Worm (Caenorhabditis elegans): ENCODE measurements around the gene col-71.

col-71 gene

ce11 chrII:3527460-3527859, 25.1 kb upstream of the col-71 start:
- TF ChIP-seq ceh-36 (tag; optimal IDR thresholded peaks at IDR 0.05): no peak
- TF ChIP-seq ama-1 (optimal IDR thresholded peaks at IDR 0.05): no peak
- TF ChIP-seq ets-7 (tag; optimal IDR thresholded peaks at IDR 0.05): no peak
- no peak for TF ChIP-seq ceh-13 (GFP tag; optimal IDR thresholded peaks at IDR 0.05)
- TF ChIP-seq aly-1 (tag; optimal IDR thresholded peaks at IDR 0.05): no peak
- TF ChIP-seq tbx-11 (GFP tag; IDR thresholded peaks at IDR 0.05): no peak
- no peak for TF ChIP-seq sea-1 (GFP tag; conservative IDR thresholded peaks at IDR 0.05)
- TF ChIP-seq hmg-4 (GFP tag; optimal IDR thresholded peaks at IDR 0.05): no peak
- TF ChIP-seq tbx-37 (GFP tag; conservative IDR thresholded peaks at IDR 0.05): no peak
- TF ChIP-seq hnd-1 (tag; optimal IDR thresholded peaks at IDR 0.05): no peak
- no peak for TF ChIP-seq scrt-1 (GFP tag; IDR thresholded peaks at IDR 0.05)
- TF ChIP-seq F13C5.2 (tag; optimal IDR thresholded peaks at IDR 0.05): no peak

- TF ChIP-seq ama-1 (optimal IDR thresholded peaks at IDR 0.05) (no peak), ets-7 (tag; optimal IDR thresholded peaks at IDR 0.05) (no peak), aly-1 (tag; optimal IDR thresholded peaks at IDR 0.05) (no peak), tra-4 (tag; optimal IDR thresholded peaks at IDR 0.05) (no peak), ceh-36 (tag; optimal IDR thresholded peaks at IDR 0.05) (no peak), tbx-37 (GFP tag; conservative IDR thresholded peaks at IDR 0.05) (no peak), B0310.2 (tag; optimal IDR thresholded peaks at IDR 0.05) (no peak), pes-1 (GFP tag; IDR thresholded peaks at IDR 0.05) (no peak), ceh-13 (GFP tag; optimal IDR thresholded peaks at IDR 0.05) (no peak), scrt-1 (GFP tag; IDR thresholded peaks at IDR 0.05) (no peak), tbx-11 (GFP tag; IDR thresholded peaks at IDR 0.05) (no peak), F13C5.2 (tag; optimal IDR thresholded peaks at IDR 0.05) (no peak), hnd-1 (tag; optimal IDR thresholded peaks at IDR 0.05) (no peak), hmbx-1 (tag; optimal IDR thresholded peaks at IDR 0.05) (no peak), hmg-4 (GFP tag; optimal IDR thresholded peaks at IDR 0.05) (no peak), sea-1 (GFP tag; conservative IDR thresholded peaks at IDR 0.05) (no peak), flt-1 (GFP tag; IDR thresholded peaks at IDR 0.05) (no peak)
Observed at ce11 chrII:3524097-3524496, 21.7 kb upstream of the col-71 start, which contains the start of gene col-72. Gene col-72 (minus strand): TSS chrII:3524197.

ce11 chrII:3520988-3521850, 18.8 kb upstream of the col-71 start, which contains the start of gene W09G10.9:
Gene W09G10.9 (plus strand): TSS chrII:3521800.
- TF ChIP-seq ama-1 (optimal IDR thresholded peaks at IDR 0.05): no peak
- TF ChIP-seq F13C5.2 (tag; optimal IDR thresholded peaks at IDR 0.05): peak; percentile 59
- peak; percentile 28 for TF ChIP-seq B0310.2 (tag; optimal IDR thresholded peaks at IDR 0.05)
- TF ChIP-seq hmbx-1 (tag; optimal IDR thresholded peaks at IDR 0.05): peak; percentile 57
- TF ChIP-seq flt-1 (GFP tag; IDR thresholded peaks at IDR 0.05): peak; percentile 91
- TF ChIP-seq ets-7 (tag; optimal IDR thresholded peaks at IDR 0.05): peak; percentile 58
- TF ChIP-seq tbx-37 (GFP tag; conservative IDR thresholded peaks at IDR 0.05): peak; percentile 93
- peak; percentile 83 for TF ChIP-seq ceh-36 (tag; optimal IDR thresholded peaks at IDR 0.05)
- peak; percentile 92 for TF ChIP-seq tbx-11 (GFP tag; IDR thresholded peaks at IDR 0.05)
- TF ChIP-seq hmg-4 (GFP tag; optimal IDR thresholded peaks at IDR 0.05): peak; percentile 82
- peak; percentile 72 for TF ChIP-seq hnd-1 (tag; optimal IDR thresholded peaks at IDR 0.05)
- TF ChIP-seq tra-4 (tag; optimal IDR thresholded peaks at IDR 0.05): peak; percentile 30
- peak; percentile 70 for TF ChIP-seq ceh-13 (GFP tag; optimal IDR thresholded peaks at IDR 0.05)
- peak; percentile 91 for TF ChIP-seq sea-1 (GFP tag; conservative IDR thresholded peaks at IDR 0.05)
- peak; percentile 95 for TF ChIP-seq pes-1 (GFP tag; IDR thresholded peaks at IDR 0.05)
- TF ChIP-seq aly-1 (tag; optimal IDR thresholded peaks at IDR 0.05): peak; percentile 75
- TF ChIP-seq scrt-1 (GFP tag; IDR thresholded peaks at IDR 0.05): peak; percentile 96

DNA sequence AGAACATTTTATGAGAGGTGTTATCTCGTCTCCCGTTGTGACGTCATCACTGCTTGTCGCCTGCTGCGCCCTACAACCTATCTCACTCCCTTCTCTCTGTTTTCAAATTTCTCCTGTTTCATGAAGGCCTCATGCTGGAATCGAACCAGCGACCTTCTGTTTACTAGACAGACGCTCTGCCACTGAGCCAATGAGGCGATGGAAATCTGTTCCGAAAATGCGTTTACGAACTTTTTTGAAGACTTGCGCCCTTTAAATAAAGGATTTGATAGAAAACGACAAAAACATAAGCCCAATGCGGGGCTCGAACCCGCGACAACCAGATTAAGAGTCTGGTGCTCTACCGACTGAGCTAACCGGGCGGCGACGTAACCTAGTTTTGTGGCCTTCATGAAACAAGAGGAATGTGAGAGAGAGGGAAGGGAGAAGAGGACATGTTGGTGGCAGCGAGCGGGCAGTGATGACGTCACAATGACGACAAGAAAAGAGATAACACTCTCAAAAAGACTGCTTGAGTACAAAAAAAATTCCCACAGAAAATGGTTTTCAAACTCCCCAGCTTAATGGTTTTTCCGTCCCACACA, 16.7 kb upstream of the col-71 start, which contains the start of gene clec-126:
TSS of gene clec-126 (plus strand) at position 534 of the 584 bp plus-strand sequence.
- TF ChIP-seq tbx-37 (GFP tag; conservative IDR thresholded peaks at IDR 0.05): peak; percentile 85
- peak; percentile 78; the same call in 1 of the 2 replicates for TF ChIP-seq tbx-11 (GFP tag; IDR thresholded peaks at IDR 0.05)
- peak; percentile 76 for TF ChIP-seq ets-7 (tag; optimal IDR thresholded peaks at IDR 0.05)
- TF ChIP-seq sea-1 (GFP tag; conservative IDR thresholded peaks at IDR 0.05): peak; percentile 86
- peak; percentile 89 for TF ChIP-seq scrt-1 (GFP tag; IDR thresholded peaks at IDR 0.05)
- TF ChIP-seq ama-1 (optimal IDR thresholded peaks at IDR 0.05): no peak
- TF ChIP-seq tra-4 (tag; optimal IDR thresholded peaks at IDR 0.05): peak; percentile 70
- peak; percentile 93 for TF ChIP-seq hmg-4 (GFP tag; optimal IDR thresholded peaks at IDR 0.05)
- TF ChIP-seq B0310.2 (tag; optimal IDR thresholded peaks at IDR 0.05): peak; percentile 74
- peak; percentile 81 for TF ChIP-seq F13C5.2 (tag; optimal IDR thresholded peaks at IDR 0.05)
- peak; percentile 77 for TF ChIP-seq ceh-13 (GFP tag; optimal IDR thresholded peaks at IDR 0.05)
- peak; percentile 62 for TF ChIP-seq hnd-1 (tag; optimal IDR thresholded peaks at IDR 0.05)
- TF ChIP-seq ceh-36 (tag; optimal IDR thresholded peaks at IDR 0.05): peak; percentile 94
- peak; percentile 52 for TF ChIP-seq hmbx-1 (tag; optimal IDR thresholded peaks at IDR 0.05)
- peak; percentile 84 for TF ChIP-seq aly-1 (tag; optimal IDR thresholded peaks at IDR 0.05)
- TF ChIP-seq pes-1 (GFP tag; IDR thresholded peaks at IDR 0.05): peak; percentile 90
- peak; percentile 87 for TF ChIP-seq flt-1 (GFP tag; IDR thresholded peaks at IDR 0.05)

DNA sequence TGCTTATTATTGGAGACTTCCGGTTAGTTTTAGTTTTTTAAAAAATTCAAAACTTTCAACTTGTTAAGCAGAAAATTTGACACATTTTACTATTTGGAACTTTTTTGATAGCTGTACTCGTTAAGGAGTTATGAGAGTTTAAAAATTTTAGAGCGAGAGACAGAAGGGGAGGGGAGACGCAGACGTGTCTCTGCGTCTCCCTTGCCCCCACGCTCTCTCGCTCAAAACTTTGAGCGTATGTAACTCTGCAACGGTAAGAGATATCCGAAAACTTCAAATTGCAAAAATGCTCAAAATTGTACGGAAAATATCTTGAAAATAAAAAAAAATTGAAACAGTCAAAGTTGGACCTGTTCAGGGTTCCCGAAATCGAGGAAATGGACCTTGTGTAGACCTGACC, 13.8 kb upstream of the col-71 start:
- TF ChIP-seq B0310.2 (tag; optimal IDR thresholded peaks at IDR 0.05): no peak

DNA sequence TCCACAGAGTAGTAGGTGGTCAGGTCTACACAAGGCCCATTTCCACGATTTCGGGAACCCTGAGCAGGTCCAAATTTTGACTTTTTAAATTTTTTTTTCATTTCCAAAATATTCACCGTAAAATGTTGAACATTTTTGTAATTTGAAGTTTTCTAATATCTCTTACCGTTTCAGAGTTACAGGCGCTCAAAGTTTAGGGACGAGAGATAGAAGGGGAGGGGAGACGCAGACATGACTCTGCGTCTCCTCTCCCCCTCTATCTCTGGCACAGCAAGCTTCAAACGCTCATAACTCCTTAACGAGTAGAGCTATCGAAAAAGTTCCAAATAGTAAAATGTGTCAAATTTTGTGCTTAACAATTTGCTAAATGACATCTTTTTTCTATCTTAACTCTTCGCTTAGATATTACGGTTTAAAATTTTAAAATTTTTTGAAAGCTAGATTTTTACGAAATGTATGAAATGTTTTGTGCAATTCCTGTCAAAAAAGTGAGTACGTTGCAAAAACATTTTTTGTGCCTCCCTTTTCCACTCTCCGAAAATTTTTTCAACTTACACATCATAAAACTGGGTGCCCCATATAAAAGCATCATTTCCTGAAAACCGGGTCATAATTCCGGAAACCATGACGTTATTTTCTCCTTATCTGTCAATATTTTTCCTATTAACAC, 13.1 kb upstream of the col-71 start, which contains the start of the genes Y49F6B.14 and clec-125:
TSS of gene Y49F6B.14 (minus strand) at position 101 of the 670 bp plus-strand sequence.
TSS of gene clec-125 (plus strand) at position 620 of the 670 bp plus-strand sequence.
- TF ChIP-seq aly-1 (tag; optimal IDR thresholded peaks at IDR 0.05) (no peak), hnd-1 (tag; optimal IDR thresholded peaks at IDR 0.05) (no peak), sea-1 (GFP tag; conservative IDR thresholded peaks at IDR 0.05) (no peak), B0310.2 (tag; optimal IDR thresholded peaks at IDR 0.05) (no peak), tbx-37 (GFP tag; conservative IDR thresholded peaks at IDR 0.05) (no peak)

Data from whole organism, early embryonic.